Worm (Caenorhabditis elegans): ENCODE results near the gene mom-1.

mom-1 gene

ce11 chrX:6324124-6324893 is 31.4 kb downstream of the mom-1 start:
- TF ChIP-seq set-16 (GFP tag; IDR thresholded peaks at IDR 0.05), result peak; percentile 74
- peak; percentile 3 for TF ChIP-seq hlh-30 (tag; optimal IDR thresholded peaks at IDR 0.05; ENCODE audit: insufficient read depth)
- TF ChIP-seq nhr-25 (tag; optimal IDR thresholded peaks at IDR 0.05; ENCODE audit: borderline replicate concordance, insufficient read depth), result peak; percentile 33

ce11 chrX:6326088-6326487 is 33.2 kb downstream of the mom-1 start, which contains the start of gene col-168:
TSS of gene col-168 (plus strand) at chrX:6326388.
- TF ChIP-seq zip-2 (tag; optimal IDR thresholded peaks at IDR 0.05), result no peak
- TF ChIP-seq mes-2 (tag; optimal IDR thresholded peaks at IDR 0.05; ENCODE audit: poor library complexity, severe bottlenecking), result no peak
- TF ChIP-seq ceh-62 (tag; optimal IDR thresholded peaks at IDR 0.05), result no peak
- no peak for TF ChIP-seq rbr-2 (tag; optimal IDR thresholded peaks at IDR 0.05)
- TF ChIP-seq hmg-1.1 (GFP tag; IDR thresholded peaks at IDR 0.05), result no peak
- no peak for TF ChIP-seq nhr-48 (tag; optimal IDR thresholded peaks at IDR 0.05)

ce11 chrX:6328860-6329259 is 35.9 kb downstream of the mom-1 start, which contains the start of gene col-169:
TSS of gene col-169 (plus strand) at chrX:6329160.
- no peak for TF ChIP-seq ceh-28 (tag; optimal IDR thresholded peaks at IDR 0.05)
- peak; percentile 84 for TF ChIP-seq aha-1 (tag)

ce11 chrX:6329542-6330029 is 36.7 kb downstream of the mom-1 start:
- TF ChIP-seq set-16 (GFP tag; IDR thresholded peaks at IDR 0.05), result peak; percentile 96

ce11 chrX:6331409-6331808 is 38.5 kb downstream of the mom-1 start, which contains the start of gene col-170:
TSS of gene col-170 (plus strand) at chrX:6331709.
- TF ChIP-seq aha-1 (tag) (peak; percentile 81), nhr-28 (tag; optimal IDR thresholded peaks at IDR 0.05) (peak; percentile 45), ceh-82 (tag; optimal IDR thresholded peaks at IDR 0.05) (no peak)

ce11 chrX:6333998-6334397 is 41.1 kb downstream of the mom-1 start, which contains the start of gene col-171:
TSS of gene col-171 (plus strand) at chrX:6334298.
- TF ChIP-seq rbr-2 (tag; optimal IDR thresholded peaks at IDR 0.05) (no peak), daf-16 (GFP tag; optimal IDR thresholded peaks at IDR 0.05) (no peak), daf-16 (tag; optimal IDR thresholded peaks at IDR 0.05) (no peak), nhr-42 (GFP tag; IDR thresholded peaks at IDR 0.05) (no peak), hlh-11 (tag; optimal IDR thresholded peaks at IDR 0.05) (no peak), Y105C5A.15 (GFP tag; IDR thresholded peaks at IDR 0.05) (no peak), fkh-10 (GFP tag; optimal IDR thresholded peaks at IDR 0.05) (no peak), aha-1 (tag) (no peak)

ce11 chrX:6334602-6335001 is 41.7 kb downstream of the mom-1 start:
- no peak for TF ChIP-seq hlh-11 (tag; optimal IDR thresholded peaks at IDR 0.05)
- TF ChIP-seq set-16 (GFP tag; IDR thresholded peaks at IDR 0.05), result peak; percentile 85

- TF ChIP-seq nhr-28 (tag; optimal IDR thresholded peaks at IDR 0.05), result peak; percentile 3
- no peak for TF ChIP-seq mep-1 (tag; optimal IDR thresholded peaks at IDR 0.05)
- TF ChIP-seq nhr-77 (tag; optimal IDR thresholded peaks at IDR 0.05), result peak; percentile 53
- TF ChIP-seq Y105C5A.15 (GFP tag; IDR thresholded peaks at IDR 0.05), result no peak
- TF ChIP-seq ceh-32 (tag; optimal IDR thresholded peaks at IDR 0.05; ENCODE audit: poor library complexity), result no peak
- no peak for TF ChIP-seq daf-16 (GFP tag; optimal IDR thresholded peaks at IDR 0.05)
- TF ChIP-seq daf-16 (tag; optimal IDR thresholded peaks at IDR 0.05), result peak; percentile 67
- no peak for TF ChIP-seq nhr-111 (GFP tag; optimal IDR thresholded peaks at IDR 0.05)
- no peak for TF ChIP-seq nhr-11 (tag; optimal IDR thresholded peaks at IDR 0.05)
- peak; percentile 4 for TF ChIP-seq hlh-11 (tag; optimal IDR thresholded peaks at IDR 0.05)
- no peak for TF ChIP-seq lin-39 (tag; optimal IDR thresholded peaks at IDR 0.05)
- TF ChIP-seq gei-8 (GFP tag; optimal IDR thresholded peaks at IDR 0.05), result no peak
- no peak for TF ChIP-seq T26A8.4 (GFP tag; IDR thresholded peaks at IDR 0.05)
- TF ChIP-seq hif-1 (tag; optimal IDR thresholded peaks at IDR 0.05), result no peak
- TF ChIP-seq lir-3 (tag; optimal IDR thresholded peaks at IDR 0.05), result no peak
- TF ChIP-seq ceh-62 (tag; optimal IDR thresholded peaks at IDR 0.05), result no peak
- TF ChIP-seq lsy-2 (tag; optimal IDR thresholded peaks at IDR 0.05), result no peak
- no peak for TF ChIP-seq zfp-3 (GFP tag; conservative IDR thresholded peaks at IDR 0.05)
- TF ChIP-seq unc-130 (GFP tag; optimal IDR thresholded peaks at IDR 0.05), result no peak
- TF ChIP-seq snpc-1.2 (GFP tag; IDR thresholded peaks at IDR 0.05), result no peak
- no peak for TF ChIP-seq duxl-1 (tag; optimal IDR thresholded peaks at IDR 0.05; ENCODE audit: poor library complexity)
- TF ChIP-seq F37D6.2 (tag; optimal IDR thresholded peaks at IDR 0.05), result no peak
Measured at ce11 chrX:6337338-6337737, 44.4 kb downstream of the mom-1 start.

All from whole organism, L4 larva.